Fruit fly (Drosophila melanogaster) whole organism, embryonic: Measurements from ENCODE around the gene Usp30.

Experiments used
- Aef1 ChIP-seq: fragments of 200-800 bp; sonication (Bioruptor generic); IDR thresholded peaks from 3 replicates; pipeline ENCODE4 v1.3.6; 2022; ENCODE audit warnings: missing biosample characterization, missing genetic modification characterization
- Atf6 ChIP-seq: fragments of 200-800 bp; sonication (Bioruptor generic); IDR thresholded peaks from 2 replicates; pipeline ENCODE4 v1.3.6; 2022; ENCODE audit warnings: missing biosample characterization, missing genetic modification characterization
- Bteb2 ChIP-seq: fragments of 200-800 bp; sonication (Bioruptor generic); optimal IDR thresholded peaks from 2 replicates; lab custom pipeline; 2016; ENCODE audit warnings: missing biosample characterization, missing genetic modification characterization
- CG12299 ChIP-seq: fragments of 200-800 bp; sonication (Bioruptor generic); optimal IDR thresholded peaks from 2 replicates; lab custom pipeline; 2018; ENCODE audit warnings: missing biosample characterization, mild to moderate bottlenecking, missing genetic modification characterization
- CG13296 ChIP-seq: fragments of 200-800 bp; sonication (Bioruptor generic); optimal IDR thresholded peaks from 3 replicates; lab custom pipeline; 2018; ENCODE audit warnings: missing biosample characterization, mild to moderate bottlenecking, missing genetic modification characterization
- CG2116 ChIP-seq: fragments of 200-800 bp; sonication (Bioruptor generic); optimal IDR thresholded peaks from 3 replicates; lab custom pipeline; 2018; ENCODE audit warnings: missing biosample characterization, mild to moderate bottlenecking, missing genetic modification characterization
- CG2712 ChIP-seq: fragments of 200-800 bp; optimal IDR thresholded peaks from 3 replicates; lab custom pipeline; 2019; ENCODE audit warnings: missing biosample characterization, mild to moderate bottlenecking, missing genetic modification characterization, moderate library complexity
- CG33213 ChIP-seq: fragments of 200-800 bp; sonication (Bioruptor generic); optimal IDR thresholded peaks from 3 replicates; lab custom pipeline; 2016; ENCODE audit warnings: missing biosample characterization, missing genetic modification characterization
- CG4282 ChIP-seq: fragments of 200-800 bp; sonication (Bioruptor generic); optimal IDR thresholded peaks from 2 replicates; lab custom pipeline; 2016; ENCODE audit warnings: missing biosample characterization, missing genetic modification characterization
- CG4360 ChIP-seq: fragments of 200-800 bp; sonication (Bioruptor generic); IDR thresholded peaks from 2 replicates; pipeline ENCODE4 v1.3.6; 2022; ENCODE audit warnings: missing biosample characterization, missing genetic modification characterization
- CG7357 ChIP-seq: fragments of 200-800 bp; sonication (Bioruptor generic); IDR thresholded peaks from 3 replicates; pipeline ENCODE4 v1.3.6; 2022; ENCODE audit warnings: missing biosample characterization, missing genetic modification characterization
- CG7928 ChIP-seq: fragments of 200-800 bp; sonication (Bioruptor generic); optimal IDR thresholded peaks from 2 replicates; lab custom pipeline; 2017; ENCODE audit warnings: missing biosample characterization, mild to moderate bottlenecking, missing genetic modification characterization
- CG7963 ChIP-seq: fragments of 200-800 bp; sonication (Bioruptor generic); IDR thresholded peaks from 3 replicates; pipeline ENCODE4 v1.3.6; 2022; ENCODE audit warnings: missing biosample characterization, missing genetic modification characterization; ENCODE audit not compliant: partially characterized antibody
- CG9215 ChIP-seq: fragments of 200-800 bp; sonication (Bioruptor generic); IDR thresholded peaks from 2 replicates; pipeline ENCODE4 v1.3.6; 2022; ENCODE audit warnings: missing biosample characterization, missing genetic modification characterization
- Dbx ChIP-seq: fragments of 200-800 bp; sonication (Bioruptor generic); IDR thresholded peaks from 3 replicates; pipeline ENCODE4 v1.3.6; 2022; ENCODE audit warnings: missing biosample characterization, missing genetic modification characterization
- Deaf1 ChIP-seq: fragments of 200-800 bp; optimal IDR thresholded peaks from 3 replicates; lab custom pipeline; 2019; ENCODE audit warnings: missing biosample characterization, mild to moderate bottlenecking, missing genetic modification characterization, moderate library complexity
- Dip2 ChIP-seq: fragments of 200-800 bp; sonication (Bioruptor generic); IDR thresholded peaks from 2 replicates; pipeline ENCODE4 v1.3.6; 2022; ENCODE audit warnings: missing biosample characterization, missing genetic modification characterization
- H15 ChIP-seq: fragments of 200-800 bp; sonication (Bioruptor generic); IDR thresholded peaks from 3 replicates; pipeline ENCODE4 v1.3.6; 2022; ENCODE audit warnings: missing biosample characterization, missing genetic modification characterization
- HLHmδ ChIP-seq: fragments of 200-800 bp; sonication (Bioruptor generic); optimal IDR thresholded peaks from 2 replicates; lab custom pipeline; 2018; ENCODE audit warnings: missing biosample characterization, mild to moderate bottlenecking, missing genetic modification characterization, moderate library complexity
- HmgZ ChIP-seq: fragments of 200-800 bp; sonication (Bioruptor generic); optimal IDR thresholded peaks from 2 replicates; lab custom pipeline; 2018; ENCODE audit warnings: missing biosample characterization, mild to moderate bottlenecking, missing genetic modification characterization
- Jarid2 ChIP-seq: fragments of 200-800 bp; sonication (Bioruptor generic); optimal IDR thresholded peaks from 3 replicates; lab custom pipeline; 2017; ENCODE audit warnings: mild to moderate bottlenecking, missing biosample characterization, missing genetic modification reagents, missing genetic modification characterization
- MBD-R2 ChIP-seq: fragments of 200-800 bp; sonication (Bioruptor generic); IDR thresholded peaks from 2 replicates; pipeline ENCODE4 v1.3.6; 2022; ENCODE audit warnings: missing biosample characterization, missing genetic modification characterization
- Rfx ChIP-seq: fragments of 200-800 bp; sonication (Bioruptor generic); IDR thresholded peaks from 2 replicates; pipeline ENCODE4 v1.3.6; 2022; ENCODE audit warnings: missing biosample characterization, missing genetic modification characterization
- Rx ChIP-seq: fragments of 200-800 bp; sonication (Bioruptor generic); IDR thresholded peaks from 2 replicates; pipeline ENCODE4 v1.3.6; 2022; ENCODE audit warnings: missing biosample characterization, missing genetic modification characterization
- Sry-β ChIP-seq: fragments of 200-800 bp; sonication (Bioruptor generic); optimal IDR thresholded peaks from 2 replicates; lab custom pipeline; 2018; ENCODE audit warnings: missing biosample characterization, mild to moderate bottlenecking, missing genetic modification characterization, moderate library complexity
- Xrp1 ChIP-seq: fragments of 200-800 bp; sonication (Bioruptor generic); IDR thresholded peaks from 2 replicates; pipeline ENCODE4 v1.3.6; 2022; ENCODE audit warnings: missing biosample characterization, missing genetic modification characterization
- bbx ChIP-seq: fragments of 200-800 bp; sonication (Bioruptor generic); IDR thresholded peaks from 2 replicates; pipeline ENCODE4 v1.3.6; 2022; ENCODE audit warnings: missing biosample characterization, missing genetic modification characterization; ENCODE audit not compliant: partially characterized antibody
- cad ChIP-seq: fragments of >200 bp; optimal IDR thresholded peaks from 2 replicates; lab custom pipeline; 2017; ENCODE audit warnings: missing biosample characterization, missing genetic modification characterization
- cato ChIP-seq: fragments of 200-800 bp; sonication (Bioruptor generic); optimal IDR thresholded peaks from 2 replicates; lab custom pipeline; 2016; ENCODE audit warnings: missing biosample characterization, missing genetic modification characterization, borderline replicate concordance
- dan ChIP-seq: fragments of 200-800 bp; sonication (Bioruptor generic); IDR thresholded peaks from 2 replicates; pipeline ENCODE4 v1.3.6; 2022; ENCODE audit warnings: missing biosample characterization, missing genetic modification characterization
- dpn ChIP-seq, 2 experiments: fragments of 200-800 bp; sonication (Bioruptor generic); optimal IDR thresholded peaks; 3 replicates each; lab custom pipeline; 2016; ENCODE audit warnings: missing biosample characterization in 2 of 2, missing genetic modification characterization in 2 of 2
- eve ChIP-seq, 2 experiments: fragments of >200 bp; optimal IDR thresholded peaks; 2 replicates each; lab custom pipeline; 2017; ENCODE audit warnings: missing biosample characterization in 2 of 2, missing genetic modification characterization in 2 of 2
- ewg ChIP-seq: fragments of 200-800 bp; sonication (Bioruptor generic); optimal IDR thresholded peaks from 3 replicates; lab custom pipeline; 2017; ENCODE audit warnings: mild to moderate bottlenecking, missing biosample characterization, missing genetic modification reagents, missing genetic modification characterization
- exex ChIP-seq: fragments of 200-800 bp; sonication (Bioruptor generic); optimal IDR thresholded peaks from 4 replicates; lab custom pipeline; 2018; ENCODE audit warnings: missing biosample characterization, mild to moderate bottlenecking, missing genetic modification characterization, moderate library complexity
- jigr1 ChIP-seq: fragments of 200-800 bp; sonication (Bioruptor generic); IDR thresholded peaks from 3 replicates; pipeline ENCODE4 v1.3.6; 2022; ENCODE audit warnings: missing biosample characterization, missing genetic modification characterization
- lab ChIP-seq: fragments of 200-800 bp; sonication (Bioruptor generic); optimal IDR thresholded peaks from 3 replicates; lab custom pipeline; 2017; ENCODE audit warnings: missing biosample characterization, missing genetic modification characterization, mild to moderate bottlenecking, moderate library complexity, missing genetic modification reagents
- lmd ChIP-seq: fragments of 200-800 bp; sonication (Bioruptor generic); IDR thresholded peaks from 2 replicates; pipeline ENCODE4 v1.3.6; 2022; ENCODE audit warnings: missing biosample characterization, missing genetic modification characterization
- oc ChIP-seq: fragments of 200-800 bp; sonication (Bioruptor generic); optimal IDR thresholded peaks from 2 replicates; lab custom pipeline; 2018; ENCODE audit warnings: missing biosample characterization, mild to moderate bottlenecking, missing genetic modification characterization, moderate library complexity
- pb ChIP-seq: fragments of 200-800 bp; sonication (Bioruptor generic); optimal IDR thresholded peaks from 3 replicates; lab custom pipeline; 2016; ENCODE audit warnings: missing biosample characterization, missing genetic modification characterization
- phol ChIP-seq: fragments of 200-800 bp; sonication (Bioruptor generic); optimal IDR thresholded peaks from 3 replicates; lab custom pipeline; 2018; ENCODE audit warnings: missing biosample characterization, mild to moderate bottlenecking, missing genetic modification characterization, moderate library complexity
- pita ChIP-seq: fragments of 200-800 bp; sonication (Bioruptor generic); optimal IDR thresholded peaks from 2 replicates; lab custom pipeline; 2017; ENCODE audit warnings: missing biosample characterization, mild to moderate bottlenecking, missing genetic modification characterization
- pros ChIP-seq: fragments of 200-800 bp; sonication (Bioruptor generic); optimal IDR thresholded peaks from 3 replicates; lab custom pipeline; 2019; ENCODE audit warnings: missing biosample characterization, mild to moderate bottlenecking, missing genetic modification characterization, moderate library complexity
- pzg ChIP-seq: fragments of 200-800 bp; sonication (Bioruptor generic); optimal IDR thresholded peaks from 3 replicates; lab custom pipeline; 2018; ENCODE audit warnings: missing biosample characterization, mild to moderate bottlenecking, missing genetic modification characterization, moderate library complexity
- schlank ChIP-seq: fragments of 200-800 bp; sonication (Bioruptor generic); optimal IDR thresholded peaks from 2 replicates; lab custom pipeline; 2018; ENCODE audit warnings: missing biosample characterization, mild to moderate bottlenecking, missing genetic modification characterization
- sob ChIP-seq: fragments of 200-800 bp; sonication (Bioruptor generic); IDR thresholded peaks from 2 replicates; pipeline ENCODE4 v1.3.6; 2022; ENCODE audit warnings: missing biosample characterization, missing genetic modification characterization
- ssp ChIP-seq: fragments of 200-800 bp; sonication (Bioruptor generic); IDR thresholded peaks from 2 replicates; pipeline ENCODE4 v1.3.6; 2022; ENCODE audit warnings: missing biosample characterization, missing genetic modification characterization
- tna ChIP-seq: fragments of 200-800 bp; sonication (Bioruptor generic); IDR thresholded peaks from 2 replicates; pipeline ENCODE4 v1.3.6; 2022; ENCODE audit warnings: missing biosample characterization, missing genetic modification characterization; ENCODE audit not compliant: partially characterized antibody
- twi ChIP-seq: fragments of 200-800 bp; optimal IDR thresholded peaks from 2 replicates; lab custom pipeline; 2019; ENCODE audit warnings: missing biosample characterization, mild to moderate bottlenecking, missing genetic modification characterization, moderate library complexity
- wdn ChIP-seq: fragments of 200-800 bp; sonication (Bioruptor generic); IDR thresholded peaks from 2 replicates; pipeline ENCODE4 v1.3.6; 2022; ENCODE audit warnings: missing biosample characterization, missing genetic modification characterization
- wek ChIP-seq: fragments of 200-800 bp; sonication (Bioruptor generic); optimal IDR thresholded peaks from 3 replicates; lab custom pipeline; 2018; ENCODE audit warnings: missing biosample characterization, mild to moderate bottlenecking, missing genetic modification characterization, moderate library complexity

Usp30 gene

dm6 chrX:5901628-5902213 lies 22.1 kb upstream of the Usp30 start (continued):
- TF ChIP-seq bbx (GFP tag; lab: Robert Waterston, UW) (peak; percentile 32; the same call in 1 of the 2 replicates), cato (GFP tag; lab: Kevin White, UChicago) (no peak), jigr1 (GFP tag; lab: Robert Waterston, UW) (no peak), pb (peak; percentile 31), dpn (GFP tag; optimal IDR thresholded peaks at IDR 0.05; lab: Kevin White, UChicago) (peak in 1 of 2 experiments; percentile 19), oc (tag; lab: Kevin White, UChicago) (peak; percentile 17), twi (no peak), dan (GFP tag; lab: Robert Waterston, UW) (no peak), Jarid2 (GFP tag; lab: Kevin White, UChicago) (peak; percentile 76), CG9215 (peak; percentile 34; the same call in 1 of the 2 replicates), wdn (GFP tag; lab: Robert Waterston, UW) (peak; percentile 9; the same call in 1 of the 2 replicates), Dbx (GFP tag; lab: Robert Waterston, UW) (peak; percentile 77; the same call in 2 of the 3 replicates), Dip2 (GFP tag; lab: Robert Waterston, UW) (no peak), CG2116 (peak; percentile 23), CG2712 (peak; percentile 4), Aef1 (no peak), HmgZ (tag; lab: Kevin White, UChicago) (peak; percentile 23), ewg (GFP tag; lab: Kevin White, UChicago) (peak; percentile 50), lmd (GFP tag; lab: Robert Waterston, UW) (no peak; the same call in 1 of the 2 replicates), CG12299 (tag; lab: Kevin White, UChicago) (no peak), tna (GFP tag; lab: Robert Waterston, UW) (no peak), CG33213 (GFP tag; lab: Kevin White, UChicago) (no peak), Deaf1 (tag; lab: Kevin White, UChicago) (peak; percentile 59), Sry-β (GFP tag; lab: Kevin White, UChicago) (no peak), H15 (GFP tag; lab: Robert Waterston, UW) (no peak), schlank (tag; lab: Kevin White, UChicago) (no peak), pita (GFP tag; lab: Kevin White, UChicago) (no peak), eve (GFP tag; optimal IDR thresholded peaks at IDR 0.05; lab: Kevin White, UChicago) (no peak), wek (GFP tag; lab: Kevin White, UChicago) (peak; percentile 36), Rfx (GFP tag; lab: Robert Waterston, UW) (peak; percentile 44; the same call in 1 of the 2 replicates), phol (tag; lab: Kevin White, UChicago) (peak; percentile 62), cad (GFP tag; lab: Kevin White, UChicago) (no peak), HLHmδ (peak; percentile 5), CG7357 (GFP tag; lab: Robert Waterston, UW) (no peak), MBD-R2 (GFP tag; lab: Robert Waterston, UW) (peak; percentile 14; the same call in 1 of the 2 replicates), pros (GFP tag; lab: Kevin White, UChicago) (peak; percentile 44), ssp (GFP tag; lab: Robert Waterston, UW) (no peak), CG4360 (GFP tag; lab: Robert Waterston, UW) (no peak), Bteb2 (GFP tag; lab: Kevin White, UChicago) (no peak), exex (tag; lab: Kevin White, UChicago) (no peak), Atf6 (peak; percentile 52; the same call in 1 of the 2 replicates), Rx (GFP tag; lab: Robert Waterston, UW) (no peak), CG7928 (no peak), CG4282 (GFP tag; lab: Kevin White, UChicago) (peak; percentile 20), lab (GFP tag; lab: Kevin White, UChicago) (peak; percentile 72), sob (peak; percentile 54; the same call in 1 of the 2 replicates), CG7963 (no peak), pzg (peak; percentile 7), Xrp1 (GFP tag; lab: Robert Waterston, UW) (peak; percentile 34; the same call in 1 of the 2 replicates), CG13296 (GFP tag; lab: Kevin White, UChicago) (peak; percentile 43)
